Worm (Caenorhabditis elegans): ENCODE data around the gene AH6.3.

DNA sequence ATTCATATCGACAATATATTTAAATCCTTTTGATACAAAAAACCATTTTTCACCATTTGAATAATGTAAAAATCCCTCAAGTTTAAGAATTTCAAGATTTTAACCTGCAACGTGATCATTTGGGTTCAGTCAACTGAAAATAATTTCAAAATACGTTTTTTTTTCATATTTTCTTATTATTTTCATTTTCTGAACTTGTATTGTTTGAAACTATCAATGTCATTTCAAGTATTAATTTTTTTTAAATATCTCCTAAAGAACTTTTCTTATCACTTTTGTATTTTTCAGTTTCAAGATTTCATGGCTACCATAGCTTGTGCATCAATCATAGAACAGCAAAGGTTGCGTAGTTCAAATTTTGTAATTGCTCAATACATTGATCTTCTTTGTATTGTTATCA lies 13.2 kb downstream of the AH6.3 start, which contains the start of gene sra-9:
- TF ChIP-seq nhr-28 (tag; optimal IDR thresholded peaks at IDR 0.05) (no peak), snpc-4 (tag; optimal IDR thresholded peaks at IDR 0.05) (no peak), drap-1 (GFP tag; optimal IDR thresholded peaks at IDR 0.05) (no peak), cnd-1 (tag; optimal IDR thresholded peaks at IDR 0.05) (no peak), nhr-237 (tag; optimal IDR thresholded peaks at IDR 0.05) (no peak), flh-1 (GFP tag; optimal IDR thresholded peaks at IDR 0.05) (no peak), mab-5 (tag; optimal IDR thresholded peaks at IDR 0.05) (no peak), blmp-1 (tag; optimal IDR thresholded peaks at IDR 0.05) (no peak), mep-1 (tag; optimal IDR thresholded peaks at IDR 0.05) (no peak), zip-8 (tag; optimal IDR thresholded peaks at IDR 0.05) (no peak), elt-1 (tag; optimal IDR thresholded peaks at IDR 0.05; ENCODE audit: borderline replicate concordance, insufficient read depth) (no peak), ztf-11 (tag; optimal IDR thresholded peaks at IDR 0.05) (no peak), nhr-76 (tag; optimal IDR thresholded peaks at IDR 0.05) (no peak)
